Worm (Caenorhabditis elegans): Measurements from ENCODE around the gene R102.3.
"Not testable (repeated sequence)": the region's sequence is repeated elsewhere in the genome, so short reads cannot be mapped to it uniquely, and the experiment has no call there.

The R102.3 gene

DNA sequence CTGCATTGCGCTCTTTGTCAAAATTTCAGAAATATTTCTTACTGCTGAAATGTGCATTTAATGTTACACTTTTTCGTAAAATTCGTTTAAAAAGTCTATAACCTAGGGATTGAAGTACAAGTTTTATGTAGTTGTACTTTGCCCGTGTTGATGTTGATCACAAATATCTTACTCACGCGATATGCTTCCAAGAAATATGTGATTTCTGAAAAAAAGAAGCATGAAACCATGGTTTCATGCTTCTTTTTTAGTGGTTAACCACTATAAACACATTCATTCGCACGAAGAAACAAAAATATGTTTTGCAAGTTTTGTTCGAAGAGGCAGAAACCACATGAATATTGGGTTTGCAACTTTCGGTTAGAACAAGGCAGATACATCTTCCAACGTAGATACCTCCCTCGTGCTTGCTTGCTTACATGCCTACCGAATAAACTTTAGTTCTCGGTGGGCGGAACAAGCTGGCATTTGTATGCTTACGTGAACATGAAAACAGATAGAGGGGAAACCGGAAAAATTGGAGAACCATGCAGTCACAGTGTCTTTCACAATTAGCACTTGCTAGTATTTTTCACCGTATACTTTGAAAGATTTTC lies at the start of gene R102.3:
Gene R102.3, plus strand, starts transcription at position 546 of the 596 bp plus-strand sequence.
- no peak for TF ChIP-seq hnd-1 (tag; optimal IDR thresholded peaks at IDR 0.05)
- TF ChIP-seq aly-1 (tag; optimal IDR thresholded peaks at IDR 0.05) = no peak
- no peak for TF ChIP-seq hmg-4 (GFP tag; optimal IDR thresholded peaks at IDR 0.05)
- TF ChIP-seq ceh-13 (GFP tag; optimal IDR thresholded peaks at IDR 0.05) = no peak
- no peak for TF ChIP-seq B0310.2 (tag; optimal IDR thresholded peaks at IDR 0.05)
- no peak for TF ChIP-seq flt-1 (GFP tag; IDR thresholded peaks at IDR 0.05)
- no peak for TF ChIP-seq pes-1 (GFP tag; IDR thresholded peaks at IDR 0.05)
- no peak for TF ChIP-seq F13C5.2 (tag; optimal IDR thresholded peaks at IDR 0.05)
- TF ChIP-seq ama-1 (optimal IDR thresholded peaks at IDR 0.05) = no peak
- no peak for TF ChIP-seq tbx-11 (GFP tag; IDR thresholded peaks at IDR 0.05)

DNA sequence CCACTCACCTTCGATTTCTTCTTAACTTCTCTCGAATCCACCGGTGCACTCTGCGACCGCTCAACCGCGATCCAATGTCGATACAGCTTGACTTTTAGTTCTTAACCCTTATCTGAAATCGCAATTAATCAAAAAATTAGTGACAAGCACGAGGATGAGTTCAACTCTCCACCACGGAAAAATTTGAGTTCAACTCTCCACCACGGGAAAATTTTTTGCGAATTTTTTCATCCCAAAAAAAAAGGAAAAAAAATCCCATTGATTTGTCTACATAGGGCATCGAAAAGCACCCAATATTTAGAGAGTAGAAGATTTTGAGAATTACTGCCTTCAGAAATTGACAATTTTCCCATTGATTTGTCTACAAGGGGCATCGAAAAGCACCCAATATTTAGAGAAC lies 35.3 kb upstream of the R102.3 start, which contains the start of gene glb-19:
Gene glb-19, minus strand, starts transcription at position 101 of the 400 bp plus-strand sequence.
- TF ChIP-seq flt-1 (GFP tag; IDR thresholded peaks at IDR 0.05); hmg-4 (GFP tag; optimal IDR thresholded peaks at IDR 0.05); tbx-11 (GFP tag; IDR thresholded peaks at IDR 0.05): not testable (repeated sequence)

DNA sequence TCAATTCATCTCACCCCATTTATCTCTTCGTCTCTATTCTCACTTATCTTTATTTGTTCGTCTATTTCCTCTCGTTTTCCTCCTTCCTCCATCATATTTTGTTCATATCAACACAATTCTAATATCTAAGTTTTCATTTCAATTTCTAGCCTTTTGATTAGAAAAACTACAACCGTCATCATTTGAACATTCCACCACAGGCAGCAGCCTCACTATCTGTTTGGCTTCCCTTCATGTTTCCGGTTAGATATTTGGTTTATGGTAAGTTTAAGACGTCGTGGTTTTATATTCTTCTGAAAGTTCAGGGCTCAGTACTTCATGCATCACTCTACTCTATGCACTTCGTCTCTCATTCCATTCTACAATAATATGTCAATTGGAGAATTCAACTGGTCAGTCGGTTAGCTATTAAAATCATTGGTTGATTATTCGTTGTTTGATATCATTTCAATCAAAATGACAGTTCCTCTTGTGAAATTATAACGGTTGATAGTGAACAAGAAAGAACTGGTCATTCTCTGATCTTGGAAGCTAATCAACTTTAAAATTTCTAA lies 32.5 kb upstream of the R102.3 start, which contains the start of gene K08C7.1:
Gene K08C7.1, plus strand, starts transcription at position 43 of the 554 bp plus-strand sequence.
- TF ChIP-seq tbx-37 (GFP tag; conservative IDR thresholded peaks at IDR 0.05) (no peak), hnd-1 (tag; optimal IDR thresholded peaks at IDR 0.05) (no peak), ets-7 (tag; optimal IDR thresholded peaks at IDR 0.05) (no peak), scrt-1 (GFP tag; IDR thresholded peaks at IDR 0.05) (no peak), ceh-13 (GFP tag; optimal IDR thresholded peaks at IDR 0.05) (no peak), flt-1 (GFP tag; IDR thresholded peaks at IDR 0.05) (no peak), ama-1 (optimal IDR thresholded peaks at IDR 0.05) (no peak)

DNA sequence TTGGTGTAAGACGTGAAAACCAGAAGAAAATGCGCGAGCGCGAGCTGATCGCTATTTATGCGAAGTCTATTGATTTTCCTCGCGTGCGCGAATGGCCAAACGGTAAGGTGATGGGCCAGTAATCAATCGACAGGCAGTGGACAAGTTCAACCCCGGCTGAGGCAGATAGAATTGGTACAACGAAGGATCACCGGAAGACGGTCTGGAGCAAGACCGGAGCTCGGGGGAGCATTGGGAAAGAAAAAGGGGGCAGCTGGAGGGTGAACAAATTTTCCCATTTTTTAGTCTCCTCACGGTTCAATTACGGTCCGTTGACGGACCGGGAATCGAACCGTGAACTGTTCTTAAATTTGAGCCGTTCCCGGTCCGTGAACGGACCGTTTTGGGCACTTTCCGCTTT lies 31.0 kb upstream of the R102.3 start:
- TF ChIP-seq scrt-1 (GFP tag; IDR thresholded peaks at IDR 0.05) = peak; percentile 52; the same call in 1 of the 2 replicates

DNA sequence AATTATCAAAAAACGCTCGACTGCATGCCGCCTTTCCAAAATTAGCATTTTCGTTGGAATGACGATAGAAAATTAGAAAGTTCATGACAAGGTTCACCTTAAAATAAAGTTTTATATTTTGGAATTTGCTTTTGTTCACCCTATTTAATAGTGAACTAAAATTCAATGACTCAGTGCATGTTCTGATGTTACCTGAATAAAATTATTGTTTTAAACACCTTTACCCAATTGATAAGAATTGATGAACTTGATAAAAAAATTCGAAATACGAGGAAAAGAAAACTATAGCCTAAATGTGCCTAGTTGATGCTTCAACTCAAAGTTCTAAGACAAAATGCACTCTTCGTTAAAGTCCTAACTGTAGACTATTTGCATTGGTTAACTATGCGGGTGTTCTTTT lies 28.2 kb upstream of the R102.3 start:
- TF ChIP-seq hmg-4 (GFP tag; optimal IDR thresholded peaks at IDR 0.05) = no peak
- no peak for TF ChIP-seq aly-1 (tag; optimal IDR thresholded peaks at IDR 0.05)
- TF ChIP-seq pes-1 (GFP tag; IDR thresholded peaks at IDR 0.05) = no peak
- no peak for TF ChIP-seq scrt-1 (GFP tag; IDR thresholded peaks at IDR 0.05)
- no peak for TF ChIP-seq hnd-1 (tag; optimal IDR thresholded peaks at IDR 0.05)
- TF ChIP-seq B0310.2 (tag; optimal IDR thresholded peaks at IDR 0.05) = no peak
- no peak for TF ChIP-seq tra-4 (tag; optimal IDR thresholded peaks at IDR 0.05)
- no peak for TF ChIP-seq ceh-13 (GFP tag; optimal IDR thresholded peaks at IDR 0.05)
- TF ChIP-seq tbx-37 (GFP tag; conservative IDR thresholded peaks at IDR 0.05) = no peak
- no peak for TF ChIP-seq tbx-11 (GFP tag; IDR thresholded peaks at IDR 0.05)
- no peak for TF ChIP-seq flt-1 (GFP tag; IDR thresholded peaks at IDR 0.05)
- TF ChIP-seq F13C5.2 (tag; optimal IDR thresholded peaks at IDR 0.05) = no peak
- TF ChIP-seq ama-1 (optimal IDR thresholded peaks at IDR 0.05) = no peak
- no peak for TF ChIP-seq ceh-36 (tag; optimal IDR thresholded peaks at IDR 0.05)
- TF ChIP-seq ets-7 (tag; optimal IDR thresholded peaks at IDR 0.05) = no peak
- no peak for TF ChIP-seq sea-1 (GFP tag; conservative IDR thresholded peaks at IDR 0.05)
- TF ChIP-seq hmbx-1 (tag; optimal IDR thresholded peaks at IDR 0.05) = no peak

DNA sequence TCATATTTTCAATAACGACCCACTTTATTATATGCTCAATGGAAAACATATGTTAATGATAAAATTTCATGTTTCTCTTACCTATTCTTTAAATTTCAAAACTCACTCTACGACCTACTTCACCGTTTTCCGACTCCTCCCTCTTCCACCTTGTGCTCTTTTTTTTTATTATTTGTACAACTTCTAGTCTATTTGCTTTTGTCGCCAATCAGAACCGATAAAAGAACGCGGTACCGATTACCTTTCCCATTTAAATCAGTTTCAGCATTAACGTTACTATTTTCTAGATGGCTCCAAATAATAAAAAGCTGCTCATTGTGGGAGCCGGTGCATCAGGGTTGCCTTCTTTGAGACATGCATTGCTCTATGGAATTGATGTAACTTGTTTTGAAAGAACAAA lies 27.6 kb upstream of the R102.3 start, which contains the start of gene fmo-1:
Gene fmo-1, plus strand, starts transcription at position 98 of the 400 bp plus-strand sequence.
- no peak for TF ChIP-seq tbx-37 (GFP tag; conservative IDR thresholded peaks at IDR 0.05)
- TF ChIP-seq F13C5.2 (tag; optimal IDR thresholded peaks at IDR 0.05) = no peak
- no peak for TF ChIP-seq aly-1 (tag; optimal IDR thresholded peaks at IDR 0.05)
- TF ChIP-seq ama-1 (optimal IDR thresholded peaks at IDR 0.05) = no peak
- TF ChIP-seq tra-4 (tag; optimal IDR thresholded peaks at IDR 0.05) = no peak
- no peak for TF ChIP-seq tbx-11 (GFP tag; IDR thresholded peaks at IDR 0.05)

DNA sequence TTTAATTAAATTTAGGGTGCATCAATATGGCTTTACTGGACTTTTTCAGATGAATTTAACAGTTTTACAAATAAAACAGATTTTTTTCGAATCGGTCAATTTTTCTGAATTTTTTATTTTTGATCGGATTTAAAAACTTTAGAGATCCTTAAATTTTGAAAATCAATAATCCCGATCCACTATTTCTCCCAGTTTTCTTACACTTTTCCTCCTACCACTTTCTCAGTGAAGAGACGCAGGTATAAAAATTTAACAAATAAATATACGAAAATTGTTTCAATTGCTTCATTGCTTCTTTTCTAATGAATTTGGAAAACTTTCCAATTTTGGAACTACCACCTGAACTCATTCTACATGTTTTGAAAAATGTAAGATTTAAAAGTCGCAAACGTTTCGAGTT lies 25.2 kb upstream of the R102.3 start, which contains the start of gene K08C7.7:
Gene K08C7.7, plus strand, starts transcription at position 301 of the 400 bp plus-strand sequence.
- no peak for TF ChIP-seq tbx-11 (GFP tag; IDR thresholded peaks at IDR 0.05)

DNA sequence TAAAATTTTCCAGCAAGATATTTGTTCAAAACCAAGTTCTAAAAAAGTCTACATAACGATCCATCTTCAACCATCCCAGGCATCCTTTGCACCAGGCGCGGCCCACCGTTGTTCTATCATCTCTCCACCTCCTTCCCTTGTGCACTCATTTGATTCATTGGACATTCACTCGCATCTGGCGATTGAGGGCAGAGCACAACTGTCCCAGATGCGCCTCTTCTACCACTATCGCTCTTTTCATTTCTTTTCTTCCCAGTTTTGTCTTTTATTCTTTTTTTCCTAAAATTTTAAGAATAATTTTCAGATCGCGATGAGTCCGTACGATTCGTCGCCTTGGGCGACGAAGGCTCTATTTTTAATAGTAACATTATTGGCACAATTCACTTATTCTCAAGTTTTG lies 22.8 kb upstream of the R102.3 start, which contains the start of gene epi-1:
Gene epi-1, plus strand, starts transcription at position 301 of the 400 bp plus-strand sequence.
- TF ChIP-seq ceh-13 (GFP tag; optimal IDR thresholded peaks at IDR 0.05) = no peak
- TF ChIP-seq ets-7 (tag; optimal IDR thresholded peaks at IDR 0.05) = no peak
- no peak for TF ChIP-seq tbx-11 (GFP tag; IDR thresholded peaks at IDR 0.05)
- no peak for TF ChIP-seq tbx-37 (GFP tag; conservative IDR thresholded peaks at IDR 0.05)
- no peak for TF ChIP-seq aly-1 (tag; optimal IDR thresholded peaks at IDR 0.05)

DNA sequence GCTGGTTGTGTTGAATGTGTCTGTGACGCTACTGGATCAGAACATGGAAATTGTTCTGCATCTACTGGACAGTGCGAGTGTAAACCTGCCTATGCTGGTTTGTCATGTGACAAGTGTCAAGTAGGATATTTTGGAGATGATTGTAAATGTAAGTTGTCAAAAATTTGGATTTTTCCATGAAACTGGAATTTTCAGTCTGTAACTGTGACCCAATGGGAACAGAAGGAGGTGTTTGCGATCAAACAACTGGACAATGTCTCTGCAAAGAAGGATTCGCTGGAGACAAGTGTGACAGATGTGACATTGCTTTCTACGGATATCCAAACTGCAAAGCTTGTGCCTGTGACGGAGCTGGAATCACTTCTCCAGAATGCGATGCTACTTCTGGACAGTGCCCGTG lies 20.8 kb upstream of the R102.3 start:
- TF ChIP-seq flt-1 (GFP tag; IDR thresholded peaks at IDR 0.05) = no peak
- no peak for TF ChIP-seq hmg-4 (GFP tag; optimal IDR thresholded peaks at IDR 0.05)
- TF ChIP-seq F13C5.2 (tag; optimal IDR thresholded peaks at IDR 0.05) = no peak
- TF ChIP-seq tra-4 (tag; optimal IDR thresholded peaks at IDR 0.05) = no peak
- no peak for TF ChIP-seq ama-1 (optimal IDR thresholded peaks at IDR 0.05)

Data from whole organism, early embryonic.